Worm (Caenorhabditis elegans): ENCODE measurements around the gene srlf-33.

srlf-33 gene

ce11 chrIV:11955592-11955991, 30.3 kb upstream of the srlf-33 start (continued):
- TF ChIP-seq ceh-91 (GFP tag; IDR thresholded peaks at IDR 0.05) (no peak), ZK185.1 (tag; optimal IDR thresholded peaks at IDR 0.05; ENCODE audit: poor library complexity, severe bottlenecking) (peak; percentile 45), hmg-1.2 (GFP tag; IDR thresholded peaks at IDR 0.05) (peak; percentile 26; the same call in 1 of the 2 replicates), nfyb-1 (GFP tag; IDR thresholded peaks at IDR 0.05) (no peak), sea-2 (GFP tag; IDR thresholded peaks at IDR 0.05) (no peak), hlh-12 (tag; optimal IDR thresholded peaks at IDR 0.05) (no peak), sdz-38 (tag; optimal IDR thresholded peaks at IDR 0.05) (no peak), pha-4 (tag; optimal IDR thresholded peaks at IDR 0.05) (peak; percentile 71), C17E4.6 (GFP tag; IDR thresholded peaks at IDR 0.05) (no peak), dox-1 (GFP tag; IDR thresholded peaks at IDR 0.05) (peak; percentile 21; the same call in 1 of the 2 replicates), T07F8.4 (tag; optimal IDR thresholded peaks at IDR 0.05) (no peak), bed-1 (GFP tag; IDR thresholded peaks at IDR 0.05) (no peak), F23B12.7 (tag; optimal IDR thresholded peaks at IDR 0.05; ENCODE audit: insufficient read depth) (peak; percentile 8), sptf-2 (GFP tag; optimal IDR thresholded peaks at IDR 0.05) (no peak), nhr-90 (tag; optimal IDR thresholded peaks at IDR 0.05) (peak; percentile 25), B0035.1 (tag; optimal IDR thresholded peaks at IDR 0.05) (no peak), ets-4 (GFP tag; optimal IDR thresholded peaks at IDR 0.05) (peak; percentile 88), F55B11.4 (tag; optimal IDR thresholded peaks at IDR 0.05; ENCODE audit: borderline replicate concordance, insufficient read depth) (no peak), F52B5.7 (tag; optimal IDR thresholded peaks at IDR 0.05) (peak; percentile 55), tbx-9 (tag; optimal IDR thresholded peaks at IDR 0.05; ENCODE audit: borderline replicate concordance) (no peak), B0336.3 (GFP tag; IDR thresholded peaks at IDR 0.05) (0 out of 2 replicates have a peak, but pooled peaks have one; percentile 22), Y53G8AR.9 (GFP tag; conservative IDR thresholded peaks at IDR 0.05) (peak; percentile 83), lin-54 (GFP tag; optimal IDR thresholded peaks at IDR 0.05) (peak; percentile 64), Y67H2A.10 (GFP tag; conservative IDR thresholded peaks at IDR 0.05) (no peak), let-526 (GFP tag; IDR thresholded peaks at IDR 0.05) (no peak), egl-44 (GFP tag; IDR thresholded peaks at IDR 0.05) (0 out of 2 replicates have a peak, but pooled peaks have one; percentile 17), mes-4 (tag; optimal IDR thresholded peaks at IDR 0.05) (no peak), snpc-1.3 (tag; optimal IDR thresholded peaks at IDR 0.05; ENCODE audit: insufficient read depth) (no peak), atf-7 (tag; optimal IDR thresholded peaks at IDR 0.05) (peak; percentile 92), zfh-2 (GFP tag; conservative IDR thresholded peaks at IDR 0.05) (no peak), xnd-1 (tag; optimal IDR thresholded peaks at IDR 0.05) (no peak), hmg-20 (GFP tag; IDR thresholded peaks at IDR 0.05) (no peak; the same call in 1 of the 2 replicates), cebp-1 (GFP tag; IDR thresholded peaks at IDR 0.05) (peak; percentile 63), cebp-1 (tag; optimal IDR thresholded peaks at IDR 0.05) (peak; percentile 65), snpc-3.4 (tag; optimal IDR thresholded peaks at IDR 0.05) (peak; percentile 1), hrde-1 (tag; optimal IDR thresholded peaks at IDR 0.05; ENCODE audit: borderline replicate concordance) (peak; percentile 16), repo-1 (tag; optimal IDR thresholded peaks at IDR 0.05) (peak; percentile 81), lin-35 (GFP tag; optimal IDR thresholded peaks at IDR 0.05) (peak in 1 of 3 experiments; percentile 53), ama-1 (optimal IDR thresholded peaks at IDR 0.05) (peak; percentile 64), ama-1 (GFP tag; optimal IDR thresholded peaks at IDR 0.05) (peak in 1 of 2 experiments; percentile 24), rcor-1 (GFP tag; IDR thresholded peaks at IDR 0.05) (0 out of 2 replicates have a peak, but pooled peaks have one; percentile 16), rec-8 (tag; optimal IDR thresholded peaks at IDR 0.05) (no peak), hlh-26 (GFP tag; conservative IDR thresholded peaks at IDR 0.05) (no peak), snpc-4 (GFP tag; optimal IDR thresholded peaks at IDR 0.05) (no peak), snpc-4 (tag; optimal IDR thresholded peaks at IDR 0.05) (peak in 1 of 4 experiments; percentile 34), dpl-1 (GFP tag; optimal IDR thresholded peaks at IDR 0.05) (no peak), unc-62 (GFP tag; optimal IDR thresholded peaks at IDR 0.05) (no peak), aptf-3 (GFP tag; IDR thresholded peaks at IDR 0.05) (no peak)
